Worm (Caenorhabditis elegans): ENCODE measurements around the gene nhx-4.

Gene nhx-4

DNA sequence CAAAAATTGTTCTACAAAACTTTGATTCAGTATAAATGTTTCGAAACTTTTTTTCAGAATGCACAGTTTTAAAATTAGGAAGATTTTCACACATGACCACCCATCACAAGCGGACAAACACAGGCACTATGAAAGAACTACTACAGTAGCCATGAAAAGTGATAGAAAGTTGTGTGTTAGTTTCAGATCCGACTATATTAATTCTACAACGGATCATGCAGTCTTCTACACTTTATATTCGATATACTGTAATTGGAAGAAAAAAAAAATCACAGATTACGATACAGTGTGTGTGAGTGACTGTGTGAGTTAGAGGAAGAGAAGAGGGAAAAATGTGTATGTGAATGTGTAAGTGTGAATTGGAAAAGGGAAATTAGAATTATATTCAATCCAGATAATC lies 32.7 kb downstream of the nhx-4 start:
- TF ChIP-seq F10E7.11 (tag; optimal IDR thresholded peaks at IDR 0.05): no peak
- TF ChIP-seq dpff-1 (tag; optimal IDR thresholded peaks at IDR 0.05): no peak
- TF ChIP-seq B0035.1 (tag; optimal IDR thresholded peaks at IDR 0.05): no peak
- no peak for TF ChIP-seq madf-6 (GFP tag; IDR thresholded peaks at IDR 0.05)
- TF ChIP-seq athp-1 (tag; optimal IDR thresholded peaks at IDR 0.05): no peak
- no peak for TF ChIP-seq lin-54 (GFP tag; optimal IDR thresholded peaks at IDR 0.05)
- no peak for TF ChIP-seq Y53G8AR.9 (GFP tag; conservative IDR thresholded peaks at IDR 0.05)
- no peak for TF ChIP-seq ekl-4 (GFP tag; IDR thresholded peaks at IDR 0.05)
- TF ChIP-seq gei-17 (GFP tag; optimal IDR thresholded peaks at IDR 0.05): no peak
- no peak for TF ChIP-seq ztf-26 (tag; optimal IDR thresholded peaks at IDR 0.05)
- TF ChIP-seq hlh-26 (GFP tag; conservative IDR thresholded peaks at IDR 0.05): no peak
- no peak for TF ChIP-seq ztf-18 (tag; optimal IDR thresholded peaks at IDR 0.05)
- no peak for TF ChIP-seq T07F8.4 (tag; optimal IDR thresholded peaks at IDR 0.05)
- TF ChIP-seq unc-62 (GFP tag; optimal IDR thresholded peaks at IDR 0.05): no peak
- no peak for TF ChIP-seq hmg-20 (GFP tag; IDR thresholded peaks at IDR 0.05)
- no peak for TF ChIP-seq madf-8 (GFP tag; conservative IDR thresholded peaks at IDR 0.05)
- TF ChIP-seq rpc-1 (optimal IDR thresholded peaks at IDR 0.05): no peak
- no peak for TF ChIP-seq rpc-1 (tag; optimal IDR thresholded peaks at IDR 0.05)

DNA sequence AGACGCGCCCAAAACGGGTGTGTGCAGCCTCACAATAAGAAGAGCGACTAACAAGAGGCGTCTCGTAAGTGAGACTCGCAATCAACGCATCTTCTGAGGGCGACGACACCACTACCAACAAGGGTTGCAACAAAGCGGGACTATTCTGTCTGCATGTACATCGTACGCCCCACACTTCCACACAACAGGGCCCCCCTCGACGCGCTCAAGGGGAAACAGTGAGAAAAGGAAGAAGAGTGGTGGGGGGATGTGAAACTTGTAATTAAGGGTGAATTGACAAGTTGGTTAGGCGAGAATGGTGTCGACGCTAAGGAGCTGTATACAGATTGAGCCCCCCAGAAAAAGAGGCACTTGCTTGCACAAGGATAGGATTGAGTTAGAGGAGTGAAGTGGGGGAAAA lies 39.2 kb downstream of the nhx-4 start:
- TF ChIP-seq let-607 (tag; optimal IDR thresholded peaks at IDR 0.05) (no peak), hlh-12 (tag; optimal IDR thresholded peaks at IDR 0.05) (no peak), chd-7 (tag; optimal IDR thresholded peaks at IDR 0.05) (no peak), K11D2.4 (GFP tag; IDR thresholded peaks at IDR 0.05) (no peak), F33H1.4 (GFP tag; IDR thresholded peaks at IDR 0.05) (no peak), F37B4.10 (GFP tag; IDR thresholded peaks at IDR 0.05) (no peak), F22D6.2 (tag; optimal IDR thresholded peaks at IDR 0.05) (no peak), B0035.1 (tag; optimal IDR thresholded peaks at IDR 0.05) (no peak), hmg-20 (GFP tag; IDR thresholded peaks at IDR 0.05) (no peak), Y79H2A.3 (GFP tag; conservative IDR thresholded peaks at IDR 0.05) (no peak), Y53F4B.3 (GFP tag; IDR thresholded peaks at IDR 0.05) (no peak), ztf-6 (GFP tag; IDR thresholded peaks at IDR 0.05) (no peak), zfh-2 (GFP tag; conservative IDR thresholded peaks at IDR 0.05) (no peak; the same call in 1 of the 2 replicates), snpc-1.3 (tag; optimal IDR thresholded peaks at IDR 0.05; ENCODE audit: insufficient read depth) (no peak), F52B5.7 (tag; optimal IDR thresholded peaks at IDR 0.05) (no peak)

DNA sequence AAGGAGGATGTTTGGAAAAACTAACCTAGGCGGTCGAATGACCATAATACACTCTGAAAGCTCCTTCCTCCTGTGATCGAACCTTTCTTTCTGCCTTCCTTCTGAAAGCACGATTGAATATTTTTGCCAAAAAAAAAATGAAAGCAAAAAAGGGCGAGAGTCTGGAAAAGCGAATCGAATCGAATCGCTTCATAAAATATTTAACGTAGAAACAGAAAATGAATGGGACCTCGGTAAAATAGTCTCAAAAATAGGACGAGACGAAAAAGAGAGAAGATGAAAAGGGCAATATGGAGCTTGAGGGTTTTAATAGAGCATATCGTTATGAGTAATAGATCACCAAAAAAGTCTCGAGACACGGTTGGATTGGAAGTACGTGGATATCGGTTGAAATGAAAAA lies 42.2 kb downstream of the nhx-4 start, which contains the start of gene inx-1:
Gene inx-1, minus strand, starts transcription at position 101 of the 400 bp plus-strand sequence.
- no peak for TF ChIP-seq ztf-3 (GFP tag; optimal IDR thresholded peaks at IDR 0.05)
- TF ChIP-seq bed-1 (GFP tag; IDR thresholded peaks at IDR 0.05): no peak
- no peak for TF ChIP-seq ceh-91 (GFP tag; IDR thresholded peaks at IDR 0.05)
- no peak for TF ChIP-seq cebp-2 (GFP tag; IDR thresholded peaks at IDR 0.05)
- no peak for TF ChIP-seq attf-6 (GFP tag; IDR thresholded peaks at IDR 0.05)
- TF ChIP-seq rpc-1 (optimal IDR thresholded peaks at IDR 0.05): no peak
- no peak for TF ChIP-seq rpc-1 (tag; optimal IDR thresholded peaks at IDR 0.05)
- no peak for TF ChIP-seq Y95B8A.8 (GFP tag; IDR thresholded peaks at IDR 0.05)
- TF ChIP-seq madf-6 (GFP tag; IDR thresholded peaks at IDR 0.05): no peak
- TF ChIP-seq sdz-38 (tag; optimal IDR thresholded peaks at IDR 0.05): no peak
- TF ChIP-seq ztf-22 (GFP tag; optimal IDR thresholded peaks at IDR 0.05): no peak

Measured in whole organism, young adult.